Worm (Caenorhabditis elegans): ENCODE measurements around the gene twk-13.

The twk-13 gene

ce11 chrV:12291587-12291986, 46.2 kb downstream of the twk-13 start, which contains the start of the genes srpa-68 and srh-16:
TSS of gene srpa-68 (minus strand) at chrV:12291658.
TSS of gene srh-16 (plus strand) at chrV:12291861.
- TF ChIP-seq nfya-1 (tag; optimal IDR thresholded peaks at IDR 0.05; ENCODE audit: borderline replicate concordance, insufficient read depth), result no peak
- TF ChIP-seq nhr-27 (tag; optimal IDR thresholded peaks at IDR 0.05), result no peak
- TF ChIP-seq dox-1 (GFP tag; IDR thresholded peaks at IDR 0.05), result peak; percentile 90
- TF ChIP-seq hrde-1 (tag; optimal IDR thresholded peaks at IDR 0.05; ENCODE audit: borderline replicate concordance), result no peak
- peak; percentile 73 for TF ChIP-seq attf-5 (GFP tag; optimal IDR thresholded peaks at IDR 0.05)
- peak; percentile 42; the same call in 1 of the 2 replicates for TF ChIP-seq zfh-2 (GFP tag; conservative IDR thresholded peaks at IDR 0.05)
- no peak for TF ChIP-seq ceh-58 (GFP tag; IDR thresholded peaks at IDR 0.05)
- TF ChIP-seq ets-4 (GFP tag; optimal IDR thresholded peaks at IDR 0.05), result no peak
- peak; percentile 68 for TF ChIP-seq lsl-1 (GFP tag; optimal IDR thresholded peaks at IDR 0.05)
- no peak for TF ChIP-seq akir-1 (GFP tag; optimal IDR thresholded peaks at IDR 0.05)
- no peak for TF ChIP-seq cebp-1 (GFP tag; IDR thresholded peaks at IDR 0.05)
- TF ChIP-seq cebp-1 (tag; optimal IDR thresholded peaks at IDR 0.05), result peak; percentile 85
- peak; percentile 72 for TF ChIP-seq C06A6.2 (GFP tag; conservative IDR thresholded peaks at IDR 0.05)
- peak; percentile 74 to 97 (median 91) for TF ChIP-seq lin-35 (GFP tag; optimal IDR thresholded peaks at IDR 0.05)
- TF ChIP-seq F49E8.2 (tag; optimal IDR thresholded peaks at IDR 0.05; ENCODE audit: insufficient read depth), result peak; percentile 20
- no peak for TF ChIP-seq egl-44 (GFP tag; IDR thresholded peaks at IDR 0.05)
- peak; percentile 97 for TF ChIP-seq lin-54 (GFP tag; optimal IDR thresholded peaks at IDR 0.05)
- no peak for TF ChIP-seq zim-3 (tag; optimal IDR thresholded peaks at IDR 0.05)
- peak; percentile 71 for TF ChIP-seq madf-3 (GFP tag; IDR thresholded peaks at IDR 0.05)
- peak; percentile 11 for TF ChIP-seq B0261.1 (tag; optimal IDR thresholded peaks at IDR 0.05)
- peak; percentile 23 for TF ChIP-seq die-1 (tag; optimal IDR thresholded peaks at IDR 0.05)
- TF ChIP-seq attf-3 (GFP tag; conservative IDR thresholded peaks at IDR 0.05), result peak; percentile 80
- TF ChIP-seq F55B11.4 (tag; optimal IDR thresholded peaks at IDR 0.05; ENCODE audit: borderline replicate concordance, insufficient read depth), result no peak
- TF ChIP-seq ceh-40 (GFP tag; IDR thresholded peaks at IDR 0.05), result no peak
- peak; percentile 85 for TF ChIP-seq nfyb-1 (GFP tag; IDR thresholded peaks at IDR 0.05)
- TF ChIP-seq tlf-1 (GFP tag; optimal IDR thresholded peaks at IDR 0.05), result peak; percentile 80
- TF ChIP-seq T26A5.8 (tag; optimal IDR thresholded peaks at IDR 0.05), result no peak
- peak; percentile 87 for TF ChIP-seq efl-1 (GFP tag; optimal IDR thresholded peaks at IDR 0.05)
- TF ChIP-seq mes-4 (tag; optimal IDR thresholded peaks at IDR 0.05), result no peak
- peak; percentile 82 to 94 for TF ChIP-seq let-607 (tag; optimal IDR thresholded peaks at IDR 0.05)
- peak; percentile 65 for TF ChIP-seq hmg-1.2 (GFP tag; IDR thresholded peaks at IDR 0.05)
- TF ChIP-seq lin-26 (GFP tag; IDR thresholded peaks at IDR 0.05), result no peak
- TF ChIP-seq F22D6.2 (tag; optimal IDR thresholded peaks at IDR 0.05), result peak; percentile 50
- no peak for TF ChIP-seq let-526 (GFP tag; IDR thresholded peaks at IDR 0.05)
- no peak for TF ChIP-seq chd-7 (tag; optimal IDR thresholded peaks at IDR 0.05)
- TF ChIP-seq aptf-2 (GFP tag; conservative IDR thresholded peaks at IDR 0.05), result no peak
- TF ChIP-seq snpc-3.4 (tag; optimal IDR thresholded peaks at IDR 0.05), result peak; percentile 70
- no peak for TF ChIP-seq ceh-79 (tag; optimal IDR thresholded peaks at IDR 0.05)
- no peak for TF ChIP-seq ccch-3 (GFP tag; optimal IDR thresholded peaks at IDR 0.05)
- TF ChIP-seq ztf-3 (GFP tag; optimal IDR thresholded peaks at IDR 0.05), result no peak
- no peak for TF ChIP-seq hlh-12 (tag; optimal IDR thresholded peaks at IDR 0.05)
- TF ChIP-seq nhr-80 (tag; optimal IDR thresholded peaks at IDR 0.05), result peak; percentile 53
- TF ChIP-seq repo-1 (tag; optimal IDR thresholded peaks at IDR 0.05), result peak; percentile 70
- no peak for TF ChIP-seq athp-1 (tag; optimal IDR thresholded peaks at IDR 0.05)
- 0 out of 2 replicates have a peak, but pooled peaks have one; percentile 34 for TF ChIP-seq attf-6 (GFP tag; IDR thresholded peaks at IDR 0.05)
- no peak for TF ChIP-seq Y67H2A.10 (GFP tag; conservative IDR thresholded peaks at IDR 0.05)
- peak; percentile 99 for TF ChIP-seq ztf-18 (tag; optimal IDR thresholded peaks at IDR 0.05)
- TF ChIP-seq lsy-27 (tag; optimal IDR thresholded peaks at IDR 0.05; ENCODE audit: borderline replicate concordance, insufficient read depth), result no peak
